Worm (Caenorhabditis elegans): ENCODE results near the gene F26F12.5.

F26F12.5 gene

DNA sequence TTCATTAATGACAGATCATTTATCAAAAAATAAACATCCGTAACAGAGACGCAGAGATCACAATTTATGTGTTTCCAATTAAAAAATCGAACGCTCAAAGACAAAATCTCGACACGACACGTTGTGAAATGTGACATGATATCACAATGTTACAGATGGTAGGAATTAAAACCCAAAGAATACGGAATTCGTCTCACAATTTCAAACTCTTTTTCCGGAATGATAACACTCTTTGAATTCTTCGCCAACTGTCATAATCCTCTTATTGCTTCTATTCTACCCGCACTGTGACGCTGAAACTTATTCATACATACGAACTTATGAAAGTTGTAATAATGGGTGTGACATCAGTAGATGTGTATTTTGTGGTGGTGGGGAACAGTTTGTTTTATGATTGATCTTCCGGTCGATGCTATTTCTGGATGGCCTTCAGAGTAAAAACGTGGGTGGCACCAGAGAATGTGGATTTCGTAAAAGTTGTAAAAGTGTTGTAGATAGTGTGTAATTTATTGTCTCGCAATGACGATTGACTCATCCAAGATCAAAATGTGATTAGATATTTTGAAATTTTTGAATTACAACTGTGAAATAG is 48.4 kb downstream of the F26F12.5 start:
- TF ChIP-seq gmeb-2 (tag; optimal IDR thresholded peaks at IDR 0.05), result no peak

All from whole organism, late embryonic.